Worm (Caenorhabditis elegans) whole organism, L2 larva: ENCODE results near the gene srw-51.

ENCODE experiments used
- C34F6.9 ChIP-seq: fragments of 150-350 bp; optimal IDR thresholded peaks from 2 replicates; lab custom pipeline; 2014; ENCODE audit warnings: missing biosample characterization, missing genetic modification characterization
- F13H6.1 ChIP-seq: sonication (generic microtip); optimal IDR thresholded peaks from 2 replicates; lab custom pipeline; 2016; ENCODE audit warnings: missing genetic modification characterization, missing compliant biosample characterization
- R02D3.7 ChIP-seq: fragments of 150-350 bp; optimal IDR thresholded peaks from 2 replicates; lab custom pipeline; 2014; ENCODE audit warnings: missing biosample characterization, missing genetic modification characterization
- Y55F3AM.14 ChIP-seq: fragments of 200-800 bp; sonication (Bioruptor generic); optimal IDR thresholded peaks from 2 replicates; lab custom pipeline; 2018; ENCODE audit warnings: mild to moderate bottlenecking, missing genetic modification characterization, missing compliant biosample characterization
- ZK546.5 ChIP-seq: sonication (generic microtip); optimal IDR thresholded peaks from 2 replicates; lab custom pipeline; 2017; ENCODE audit warnings: missing biosample characterization, missing genetic modification characterization
- alr-1 ChIP-seq: fragments of 150-350 bp; optimal IDR thresholded peaks from 2 replicates; lab custom pipeline; 2014; ENCODE audit warnings: missing biosample characterization, missing genetic modification characterization
- aly-2 ChIP-seq: fragments of 150-350 bp; optimal IDR thresholded peaks from 2 replicates; lab custom pipeline; 2014; ENCODE audit warnings: missing biosample characterization, missing genetic modification characterization
- ama-1 ChIP-seq: fragments of 150-350 bp; optimal IDR thresholded peaks from 2 replicates; lab custom pipeline; 2018; ENCODE audit warnings: inconsistent platforms
- blmp-1 ChIP-seq: sonication (generic microtip); optimal IDR thresholded peaks from 2 replicates; lab custom pipeline; 2017; ENCODE audit warnings: missing genetic modification characterization, mild to moderate bottlenecking, missing compliant biosample characterization, antibody characterized with exemption, moderate library complexity; ENCODE audit not compliant: insufficient read depth
- ceh-82 ChIP-seq: fragments of 150-350 bp; optimal IDR thresholded peaks from 2 replicates; lab custom pipeline; 2014; ENCODE audit warnings: missing biosample characterization, missing genetic modification characterization
- crh-2 ChIP-seq: sonication (generic microtip); optimal IDR thresholded peaks from 2 replicates; lab custom pipeline; 2017; ENCODE audit warnings: missing biosample characterization, missing genetic modification characterization
- egl-27 ChIP-seq: sonication (generic microtip); optimal IDR thresholded peaks from 3 replicates; lab custom pipeline; 2017; ENCODE audit warnings: missing biosample characterization, missing genetic modification reagents, missing genetic modification characterization
- elt-1 ChIP-seq: fragments of 150-350 bp; optimal IDR thresholded peaks from 2 replicates; lab custom pipeline; 2014; ENCODE audit warnings: missing biosample characterization, missing genetic modification characterization
- elt-3 ChIP-seq: sonication (generic microtip); optimal IDR thresholded peaks from 2 replicates; lab custom pipeline; 2017; ENCODE audit warnings: missing biosample characterization, missing genetic modification characterization
- fos-1 ChIP-seq: fragments of 150-350 bp; optimal IDR thresholded peaks from 2 replicates; lab custom pipeline; 2014; ENCODE audit warnings: missing biosample characterization, missing genetic modification characterization
- lin-39 ChIP-seq: fragments of 150-350 bp; optimal IDR thresholded peaks from 2 replicates; lab custom pipeline; 2014; ENCODE audit warnings: missing biosample characterization, missing genetic modification reagents, missing genetic modification characterization
- lsy-2 ChIP-seq, 2 experiments: fragments of 150-350 bp in 1 of 2; sonication (generic microtip) in 1 of 2; optimal IDR thresholded peaks; 2 replicates each; lab custom pipeline; 2014 to 2017; ENCODE audit warnings: missing biosample characterization in 2 of 2, missing genetic modification characterization in 2 of 2
- mab-5 ChIP-seq: fragments of 150-350 bp; optimal IDR thresholded peaks from 2 replicates; lab custom pipeline; 2014; ENCODE audit warnings: missing biosample characterization, missing genetic modification characterization
- mbf-1 ChIP-seq: sonication (generic microtip); optimal IDR thresholded peaks from 2 replicates; lab custom pipeline; 2017; ENCODE audit warnings: missing biosample characterization, missing genetic modification characterization
- mdl-1 ChIP-seq, 2 experiments: fragments of 150-350 bp in 1 of 2; sonication (generic microtip) in 1 of 2; optimal IDR thresholded peaks; 2 replicates each; lab custom pipeline; 2017; ENCODE audit warnings: missing biosample characterization in 2 of 2, missing genetic modification characterization in 2 of 2
- nhr-10 ChIP-seq: sonication (generic microtip); optimal IDR thresholded peaks from 2 replicates; lab custom pipeline; 2017; ENCODE audit warnings: missing biosample characterization, missing genetic modification characterization
- nhr-11 ChIP-seq: fragments of 150-350 bp; optimal IDR thresholded peaks from 2 replicates; lab custom pipeline; 2014; ENCODE audit warnings: missing biosample characterization, missing genetic modification characterization
- nhr-12 ChIP-seq: fragments of 150-350 bp; optimal IDR thresholded peaks from 2 replicates; lab custom pipeline; 2014; ENCODE audit warnings: missing biosample characterization, missing genetic modification characterization
- nhr-21 ChIP-seq: fragments of 150-350 bp; optimal IDR thresholded peaks from 2 replicates; lab custom pipeline; 2014; ENCODE audit warnings: missing biosample characterization, missing genetic modification characterization
- nhr-237 ChIP-seq: fragments of 150-350 bp; optimal IDR thresholded peaks from 2 replicates; lab custom pipeline; 2014; ENCODE audit warnings: missing biosample characterization, missing genetic modification characterization
- nhr-25 ChIP-seq: fragments of 150-350 bp; sonication (generic microtip); optimal IDR thresholded peaks from 3 replicates; lab custom pipeline; 2014; ENCODE audit warnings: missing biosample characterization, missing genetic modification characterization
- nhr-6 ChIP-seq: fragments of 150-350 bp; optimal IDR thresholded peaks from 2 replicates; lab custom pipeline; 2014; ENCODE audit warnings: missing biosample characterization, missing genetic modification characterization
- nhr-77 ChIP-seq: fragments of 150-350 bp; optimal IDR thresholded peaks from 2 replicates; lab custom pipeline; 2014; ENCODE audit warnings: missing biosample characterization, missing genetic modification characterization
- peb-1 ChIP-seq: fragments of 150-350 bp; optimal IDR thresholded peaks from 2 replicates; lab custom pipeline; 2014; ENCODE audit warnings: missing biosample characterization, missing genetic modification characterization
- sem-4 ChIP-seq: fragments of 150-350 bp; optimal IDR thresholded peaks from 2 replicates; lab custom pipeline; 2014; ENCODE audit warnings: missing biosample characterization, missing genetic modification reagents, missing genetic modification characterization
- skn-1 ChIP-seq: sonication (generic microtip); optimal IDR thresholded peaks from 2 replicates; lab custom pipeline; 2017; ENCODE audit warnings: missing biosample characterization, missing genetic modification characterization
- sma-3 ChIP-seq: sonication (generic microtip); optimal IDR thresholded peaks from 2 replicates; lab custom pipeline; 2016; ENCODE audit warnings: missing genetic modification reagents, missing genetic modification characterization, missing compliant biosample characterization
- sma-9 ChIP-seq, 2 experiments: fragments of 150-350 bp in 1 of 2; sonication (generic microtip) in 1 of 2; optimal IDR thresholded peaks; 2 replicates each; lab custom pipeline; 2014 to 2016; ENCODE audit warnings: missing genetic modification characterization in 2 of 2, mild to moderate bottlenecking in 1 of 2, missing biosample characterization in 1 of 2, missing compliant biosample characterization in 1 of 2, missing genetic modification reagents in 1 of 2, moderate library complexity in 1 of 2
- snpc-4 ChIP-seq: fragments of 150-350 bp; optimal IDR thresholded peaks from 2 replicates; lab custom pipeline; 2014; ENCODE audit warnings: missing biosample characterization, missing genetic modification characterization
- unc-39 ChIP-seq: fragments of 150-350 bp; optimal IDR thresholded peaks from 2 replicates; lab custom pipeline; 2014; ENCODE audit warnings: missing biosample characterization, missing genetic modification characterization
- unc-62 ChIP-seq: fragments of 150-350 bp; optimal IDR thresholded peaks from 2 replicates; lab custom pipeline; 2014; ENCODE audit warnings: missing biosample characterization, missing genetic modification reagents, missing genetic modification characterization
- zag-1 ChIP-seq: fragments of 150-350 bp; optimal IDR thresholded peaks from 2 replicates; lab custom pipeline; 2014; ENCODE audit warnings: missing biosample characterization, missing genetic modification characterization
- ztf-1 ChIP-seq: fragments of 200-800 bp; sonication (Bioruptor generic); conservative IDR thresholded peaks from 2 replicates; pipeline ENCODE4 v1.3.6; 2022; ENCODE audit warnings: missing genetic modification characterization, missing compliant biosample characterization
- ztf-11 ChIP-seq: sonication (generic microtip); optimal IDR thresholded peaks from 2 replicates; lab custom pipeline; 2017; ENCODE audit warnings: missing biosample characterization, missing genetic modification characterization

Gene srw-51

ce11 chrV:17211989-17212731, 41.4 kb upstream of the srw-51 start, which contains the start of gene srh-236:
srh-236 (minus strand) TSS chrV:17212039.
- TF ChIP-seq sma-3 (GFP tag; lab: Kevin White, UChicago) (no peak), blmp-1 (tag; lab: Kevin White, UChicago) (no peak), nhr-21 (tag; lab: Kevin White, UChicago) (no peak), R02D3.7 (tag; lab: Kevin White, UChicago) (no peak)

- TF ChIP-seq ztf-11 (tag; lab: Kevin White, UChicago) (no peak), elt-3 (tag; lab: Kevin White, UChicago) (no peak), fos-1 (tag; lab: Kevin White, UChicago) (no peak), unc-39 (tag; lab: Kevin White, UChicago) (no peak), ztf-1 (GFP tag; lab: Robert Waterston, UW) (no peak), alr-1 (tag; lab: Kevin White, UChicago) (no peak), snpc-4 (tag; lab: Kevin White, UChicago) (no peak), mbf-1 (tag; lab: Kevin White, UChicago) (no peak), nhr-237 (tag; lab: Kevin White, UChicago) (no peak), nhr-12 (tag; lab: Kevin White, UChicago) (no peak), aly-2 (tag; lab: Kevin White, UChicago) (no peak), zag-1 (tag; lab: Kevin White, UChicago) (no peak), nhr-11 (tag; lab: Kevin White, UChicago) (no peak), F13H6.1 (no peak), mab-5 (tag; lab: Kevin White, UChicago) (no peak), nhr-77 (tag; lab: Kevin White, UChicago) (no peak), nhr-10 (tag; lab: Kevin White, UChicago) (no peak), nhr-6 (tag; lab: Kevin White, UChicago) (no peak), C34F6.9 (tag; lab: Kevin White, UChicago) (no peak), R02D3.7 (tag; lab: Kevin White, UChicago) (no peak)
Measured at ce11 chrV:17208045-17208444, 37.3 kb upstream of the srw-51 start, which contains the start of gene Y68A4A.13. Y68A4A.13 (minus strand) TSS chrV:17208145.

DNA sequence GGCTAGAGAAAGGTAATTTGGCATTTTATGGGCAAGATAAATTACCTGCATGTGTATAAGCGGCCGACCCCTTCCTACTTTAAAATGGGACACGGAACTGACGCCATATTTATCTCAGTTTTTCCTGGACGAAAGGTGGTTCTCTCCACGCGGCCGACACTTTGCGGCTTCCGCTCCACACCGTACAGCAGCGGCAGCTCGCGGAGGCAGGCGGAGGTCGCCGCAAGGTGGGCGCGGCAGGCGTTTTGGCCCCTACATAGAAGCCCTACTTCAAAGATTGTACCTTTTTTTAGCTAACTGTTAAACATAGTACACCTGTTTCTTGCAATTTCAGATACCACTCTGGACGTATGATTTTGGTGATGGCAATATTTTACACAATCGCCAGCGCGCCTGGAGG, 35.7 kb upstream of the srw-51 start:
- TF ChIP-seq elt-1 (no peak), nhr-25 (tag; lab: Kevin White, UChicago) (no peak), unc-39 (tag; lab: Kevin White, UChicago) (no peak), unc-62 (GFP tag; lab: Kevin White, UChicago) (no peak), crh-2 (no peak), nhr-11 (tag; lab: Kevin White, UChicago) (no peak), ama-1 (lab: Kevin White, UChicago) (no peak), ceh-82 (tag; lab: Kevin White, UChicago) (no peak)
- TF ChIP-seq, all 48 proteins: peak for 0

DNA sequence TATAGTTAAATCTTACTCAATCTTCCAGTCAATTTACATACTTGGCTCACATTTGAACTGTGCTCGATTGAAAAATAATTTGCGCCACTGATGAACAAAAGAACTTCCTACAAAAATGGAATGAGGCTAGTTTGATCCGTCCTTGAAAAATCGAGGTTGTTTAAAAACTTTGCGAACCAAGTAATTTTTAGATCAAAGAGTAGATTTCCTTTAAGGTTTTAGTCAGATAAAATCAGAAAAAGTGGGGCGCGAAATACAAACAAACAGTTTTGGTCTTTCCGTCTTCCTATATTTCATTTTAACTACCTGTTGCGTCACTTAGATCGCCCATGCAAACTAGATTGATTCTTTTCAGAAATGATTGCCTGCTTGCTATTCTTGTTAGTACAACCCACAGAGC, 31.1 kb upstream of the srw-51 start, which contains the start of gene Y68A4A.10:
TSS of gene Y68A4A.10 (plus strand) at position 301 of the 400 bp plus-strand sequence.
- TF ChIP-seq aly-2 (tag; lab: Kevin White, UChicago) (no peak), zag-1 (tag; lab: Kevin White, UChicago) (no peak), egl-27 (tag; lab: Kevin White, UChicago) (no peak), nhr-77 (tag; lab: Kevin White, UChicago) (no peak), mdl-1 (tag; optimal IDR thresholded peaks at IDR 0.05; lab: Kevin White, UChicago) (no peak), ZK546.5 (tag; lab: Kevin White, UChicago) (no peak), ztf-1 (GFP tag; lab: Robert Waterston, UW) (no peak)

ce11 chrV:17198926-17199325, 28.2 kb upstream of the srw-51 start, which contains the start of gene srz-96:
srz-96 (plus strand) TSS chrV:17199226.
- no peak for TF ChIP-seq sem-4 (tag; lab: Kevin White, UChicago)
- no peak for TF ChIP-seq peb-1 (tag; lab: Kevin White, UChicago)
- no peak for TF ChIP-seq snpc-4 (tag; lab: Kevin White, UChicago)
- TF ChIP-seq ama-1 (lab: Kevin White, UChicago), result no peak
- no peak for TF ChIP-seq skn-1
- no peak for TF ChIP-seq R02D3.7 (tag; lab: Kevin White, UChicago)
- no peak for TF ChIP-seq fos-1 (tag; lab: Kevin White, UChicago)
- no peak for TF ChIP-seq C34F6.9 (tag; lab: Kevin White, UChicago)
- TF ChIP-seq crh-2, result no peak
- TF ChIP-seq sma-9 (GFP tag; optimal IDR thresholded peaks at IDR 0.05; lab: Kevin White, UChicago), result no peak
- no peak for TF ChIP-seq sma-9 (tag; optimal IDR thresholded peaks at IDR 0.05; lab: Kevin White, UChicago)
- TF ChIP-seq lin-39, result no peak
- no peak for TF ChIP-seq nhr-77 (tag; lab: Kevin White, UChicago)
- no peak for TF ChIP-seq lsy-2 (tag; optimal IDR thresholded peaks at IDR 0.05; lab: Kevin White, UChicago)
- TF ChIP-seq Y55F3AM.14, result no peak
